Fruit fly (Drosophila melanogaster) whole organism, embryonic: ENCODE data around the gene Lmpt.

Source experiments
- Asciz ChIP-seq: fragments of 200-800 bp; sonication (Bioruptor generic); optimal IDR thresholded peaks from 2 replicates; lab custom pipeline; 2017; ENCODE audit warnings: missing biosample characterization, mild to moderate bottlenecking, missing genetic modification characterization, missing genetic modification reagents
- Atf6 ChIP-seq: fragments of 200-800 bp; sonication (Bioruptor generic); IDR thresholded peaks from 2 replicates; pipeline ENCODE4 v1.3.6; 2022; ENCODE audit warnings: missing biosample characterization, missing genetic modification characterization
- B-H1 ChIP-seq: fragments of 200-800 bp; sonication (Bioruptor generic); IDR thresholded peaks from 3 replicates; pipeline ENCODE4 v1.3.6; 2022; ENCODE audit warnings: missing biosample characterization, missing genetic modification characterization
- C15 ChIP-seq: fragments of 200-800 bp; sonication (Bioruptor generic); IDR thresholded peaks from 3 replicates; pipeline ENCODE4 v1.3.6; 2022; ENCODE audit warnings: missing biosample characterization, missing genetic modification characterization
- CG13123 ChIP-seq: fragments of 200-800 bp; sonication (Bioruptor generic); optimal IDR thresholded peaks from 2 replicates; lab custom pipeline; 2016; ENCODE audit warnings: missing biosample characterization, missing genetic modification characterization
- CG13287 ChIP-seq: fragments of 200-800 bp; sonication (Bioruptor generic); IDR thresholded peaks from 2 replicates; pipeline ENCODE4 v1.3.6; 2022; ENCODE audit warnings: missing biosample characterization, missing genetic modification characterization; ENCODE audit not compliant: partially characterized antibody
- CG13296 ChIP-seq: fragments of 200-800 bp; sonication (Bioruptor generic); optimal IDR thresholded peaks from 3 replicates; lab custom pipeline; 2018; ENCODE audit warnings: missing biosample characterization, mild to moderate bottlenecking, missing genetic modification characterization
- CG15269 ChIP-seq: fragments of 200-800 bp; sonication (Bioruptor generic); optimal IDR thresholded peaks from 2 replicates; lab custom pipeline; 2018; ENCODE audit warnings: missing biosample characterization, mild to moderate bottlenecking, missing genetic modification characterization, moderate library complexity
- CG15601 ChIP-seq: fragments of 200-800 bp; sonication (Bioruptor generic); optimal IDR thresholded peaks from 3 replicates; lab custom pipeline; 2019; ENCODE audit warnings: missing biosample characterization, mild to moderate bottlenecking, missing genetic modification characterization, moderate library complexity
- CG1603 ChIP-seq: fragments of 200-800 bp; sonication (Bioruptor generic); optimal IDR thresholded peaks from 2 replicates; lab custom pipeline; 2019; ENCODE audit warnings: missing biosample characterization, mild to moderate bottlenecking, missing genetic modification characterization, moderate library complexity
- CG16779 ChIP-seq: fragments of 200-800 bp; sonication (Bioruptor generic); IDR thresholded peaks from 2 replicates; pipeline ENCODE4 v1.3.6; 2022; ENCODE audit warnings: missing biosample characterization, missing genetic modification characterization
- CG17361 ChIP-seq: fragments of 200-800 bp; sonication (Bioruptor generic); IDR thresholded peaks from 3 replicates; pipeline ENCODE4 v1.3.6; 2022; ENCODE audit warnings: missing biosample characterization, missing genetic modification characterization
- CG17385 ChIP-seq: fragments of 200-800 bp; sonication (Bioruptor generic); optimal IDR thresholded peaks from 3 replicates; lab custom pipeline; 2018; ENCODE audit warnings: missing biosample characterization, mild to moderate bottlenecking, missing genetic modification characterization
- CG18011 ChIP-seq: fragments of 200-800 bp; sonication (Bioruptor generic); optimal IDR thresholded peaks from 2 replicates; lab custom pipeline; 2017; ENCODE audit warnings: missing biosample characterization, missing genetic modification characterization, mild to moderate bottlenecking, moderate library complexity, missing genotype
- CG18599 ChIP-seq: fragments of 200-800 bp; sonication (Bioruptor generic); optimal IDR thresholded peaks from 3 replicates; lab custom pipeline; 2017; ENCODE audit warnings: missing biosample characterization, missing genetic modification characterization, mild to moderate bottlenecking, moderate library complexity, missing genetic modification reagents
- CG31224 ChIP-seq: fragments of 200-800 bp; sonication (Bioruptor generic); IDR thresholded peaks from 2 replicates; pipeline ENCODE4 v1.3.6; 2022; ENCODE audit warnings: missing biosample characterization, missing genetic modification characterization
- CG42726 ChIP-seq: fragments of 200-800 bp; sonication (Bioruptor generic); IDR thresholded peaks from 2 replicates; pipeline ENCODE4 v1.3.6; 2022; ENCODE audit warnings: missing biosample characterization, missing genetic modification characterization; ENCODE audit not compliant: partially characterized antibody
- CG43689 ChIP-seq: fragments of 200-800 bp; sonication (Bioruptor generic); IDR thresholded peaks from 2 replicates; pipeline ENCODE4 v1.3.6; 2022; ENCODE audit warnings: missing biosample characterization, missing genetic modification characterization
- CG6813 ChIP-seq: fragments of 200-800 bp; sonication (Bioruptor generic); optimal IDR thresholded peaks from 2 replicates; lab custom pipeline; 2017; ENCODE audit warnings: missing biosample characterization, missing genetic modification characterization, mild to moderate bottlenecking, moderate library complexity, missing genetic modification reagents
- CG6854 ChIP-seq: fragments of 200-800 bp; sonication (Bioruptor generic); optimal IDR thresholded peaks from 3 replicates; lab custom pipeline; 2017; ENCODE audit warnings: missing biosample characterization, mild to moderate bottlenecking, missing genetic modification characterization
- CG7745 ChIP-seq: fragments of 200-800 bp; sonication (Bioruptor generic); optimal IDR thresholded peaks from 2 replicates; lab custom pipeline; 2018; ENCODE audit warnings: missing biosample characterization, mild to moderate bottlenecking, missing genetic modification characterization, moderate library complexity
- CG7963 ChIP-seq: fragments of 200-800 bp; sonication (Bioruptor generic); IDR thresholded peaks from 3 replicates; pipeline ENCODE4 v1.3.6; 2022; ENCODE audit warnings: missing biosample characterization, missing genetic modification characterization; ENCODE audit not compliant: partially characterized antibody
- CG8359 ChIP-seq: fragments of 200-800 bp; sonication (Bioruptor generic); optimal IDR thresholded peaks from 2 replicates; lab custom pipeline; 2017; ENCODE audit warnings: missing biosample characterization, mild to moderate bottlenecking, missing genetic modification characterization, borderline replicate concordance
- CG9797 ChIP-seq: fragments of 200-800 bp; sonication (Bioruptor generic); optimal IDR thresholded peaks from 3 replicates; lab custom pipeline; 2018; ENCODE audit warnings: missing biosample characterization, mild to moderate bottlenecking, missing genetic modification characterization
- CTCF ChIP-seq: fragments of 200-800 bp; sonication (Bioruptor generic); optimal IDR thresholded peaks from 2 replicates; lab custom pipeline; 2017; ENCODE audit warnings: missing biosample characterization, mild to moderate bottlenecking, missing genetic modification characterization, moderate library complexity
- CkIIα-i1 ChIP-seq: fragments of 200-800 bp; sonication (Bioruptor generic); IDR thresholded peaks from 2 replicates; pipeline ENCODE4 v1.3.6; 2022; ENCODE audit warnings: missing biosample characterization, missing genetic modification characterization
- D19B ChIP-seq: fragments of 200-800 bp; sonication (Bioruptor generic); optimal IDR thresholded peaks from 2 replicates; lab custom pipeline; 2017; ENCODE audit warnings: missing biosample characterization, mild to moderate bottlenecking, missing genetic modification characterization
- Dad ChIP-seq: fragments of 200-800 bp; sonication (Bioruptor generic); optimal IDR thresholded peaks from 3 replicates; lab custom pipeline; 2016; ENCODE audit warnings: missing biosample characterization, missing genetic modification characterization
- Fer2 ChIP-seq: fragments of 200-800 bp; sonication (Bioruptor generic); optimal IDR thresholded peaks from 2 replicates; lab custom pipeline; 2018; ENCODE audit warnings: missing biosample characterization, mild to moderate bottlenecking, missing genetic modification characterization, moderate library complexity
- H2.0 ChIP-seq: fragments of 200-800 bp; sonication (Bioruptor generic); IDR thresholded peaks from 2 replicates; pipeline ENCODE4 v1.3.6; 2022; ENCODE audit warnings: missing biosample characterization, missing genetic modification characterization
- HmgD ChIP-seq: fragments of 200-800 bp; sonication (Bioruptor generic); optimal IDR thresholded peaks from 3 replicates; lab custom pipeline; 2016; ENCODE audit warnings: missing biosample characterization, missing genetic modification characterization
- Lim3 ChIP-seq: fragments of 200-800 bp; sonication (Bioruptor generic); IDR thresholded peaks from 2 replicates; pipeline ENCODE4 v1.3.6; 2022; ENCODE audit warnings: missing biosample characterization, missing genetic modification characterization
- Meics ChIP-seq: fragments of 200-800 bp; sonication (Bioruptor generic); optimal IDR thresholded peaks from 2 replicates; lab custom pipeline; 2017; ENCODE audit warnings: missing biosample characterization, mild to moderate bottlenecking, missing genetic modification characterization
- NC2β ChIP-seq: fragments of 200-800 bp; sonication (Bioruptor generic); optimal IDR thresholded peaks from 2 replicates; lab custom pipeline; 2016; ENCODE audit warnings: missing biosample characterization, missing genetic modification characterization
- Nf-YB ChIP-seq: fragments of 200-800 bp; sonication (Bioruptor generic); optimal IDR thresholded peaks from 3 replicates; lab custom pipeline; 2019; ENCODE audit warnings: missing biosample characterization, mild to moderate bottlenecking, missing genetic modification characterization, moderate library complexity
- Rx ChIP-seq: fragments of 200-800 bp; sonication (Bioruptor generic); IDR thresholded peaks from 2 replicates; pipeline ENCODE4 v1.3.6; 2022; ENCODE audit warnings: missing biosample characterization, missing genetic modification characterization
- Scr ChIP-seq: fragments of 200-800 bp; sonication (Bioruptor generic); IDR thresholded peaks from 2 replicates; pipeline ENCODE4 v1.3.6; 2022; ENCODE audit warnings: missing biosample characterization, missing genetic modification characterization; ENCODE audit not compliant: partially characterized antibody
- Sox102F ChIP-seq: fragments of 200-800 bp; sonication (Bioruptor generic); optimal IDR thresholded peaks from 2 replicates; lab custom pipeline; 2018; ENCODE audit warnings: missing biosample characterization, mild to moderate bottlenecking, missing genetic modification characterization, moderate library complexity
- Stat92E ChIP-seq, 3 experiments: fragments of >200 bp in 2 of 3; fragments of 200-800 bp in 1 of 3; sonication (Bioruptor generic) in 1 of 3; optimal IDR thresholded peaks; 2 replicates each; lab custom pipeline; 2017 to 2019; ENCODE audit warnings: missing biosample characterization in 3 of 3, missing genetic modification characterization in 3 of 3, mild to moderate bottlenecking in 1 of 3, moderate library complexity in 1 of 3
- Taf1 ChIP-seq: fragments of 200-800 bp; sonication (Bioruptor generic); IDR thresholded peaks from 2 replicates; pipeline ENCODE4 v1.3.6; 2022; ENCODE audit warnings: missing biosample characterization, missing genetic modification characterization
- ac ChIP-seq: fragments of 200-800 bp; sonication (Bioruptor generic); optimal IDR thresholded peaks from 3 replicates; lab custom pipeline; 2017; ENCODE audit warnings: missing biosample characterization, mild to moderate bottlenecking, missing genetic modification characterization
- nau ChIP-seq: fragments of 200-800 bp; sonication (Bioruptor generic); optimal IDR thresholded peaks from 3 replicates; lab custom pipeline; 2017; ENCODE audit warnings: missing biosample characterization, mild to moderate bottlenecking, missing genetic modification characterization, missing genetic modification reagents
- org-1 ChIP-seq: fragments of 200-800 bp; sonication (Bioruptor generic); optimal IDR thresholded peaks from 2 replicates; lab custom pipeline; 2017; ENCODE audit warnings: missing biosample characterization, missing genetic modification characterization
- shn ChIP-seq: fragments of 200-800 bp; sonication (Bioruptor generic); optimal IDR thresholded peaks from 3 replicates; lab custom pipeline; 2016; ENCODE audit warnings: missing biosample characterization, missing genetic modification characterization
- sima ChIP-seq: fragments of 200-800 bp; sonication (Bioruptor generic); optimal IDR thresholded peaks from 2 replicates; lab custom pipeline; 2016; ENCODE audit warnings: missing biosample characterization, missing genetic modification characterization
- stwl ChIP-seq: fragments of 200-800 bp; sonication (Bioruptor generic); optimal IDR thresholded peaks from 3 replicates; lab custom pipeline; 2018; ENCODE audit warnings: missing biosample characterization, mild to moderate bottlenecking, missing genetic modification characterization, moderate library complexity
- tx ChIP-seq: fragments of 200-800 bp; sonication (Bioruptor generic); optimal IDR thresholded peaks from 2 replicates; lab custom pipeline; 2016; ENCODE audit warnings: missing biosample characterization, missing genetic modification characterization
- vvl ChIP-seq: fragments of 200-800 bp; sonication (Bioruptor generic); IDR thresholded peaks from 2 replicates; pipeline ENCODE4 v1.3.6; 2022; ENCODE audit warnings: missing biosample characterization, missing genetic modification characterization
- yki ChIP-seq: fragments of >200 bp; optimal IDR thresholded peaks from 3 replicates; lab custom pipeline; 2018

The Lmpt gene

dm6 chr3L:16956768-16957533, 91.9 kb downstream of the Lmpt start:
- TF ChIP-seq stwl (tag; lab: Kevin White, UChicago), result no peak
- TF ChIP-seq CTCF (GFP tag; lab: Kevin White, UChicago), result no peak
- peak; percentile 37 for TF ChIP-seq CG18011
- no peak for TF ChIP-seq CG16779 (GFP tag; lab: Robert Waterston, UW)
- no peak for TF ChIP-seq Scr
- peak; percentile 50 for TF ChIP-seq Nf-YB (GFP tag; lab: Kevin White, UChicago)
- peak; percentile 80 for TF ChIP-seq CG17361 (GFP tag; lab: Robert Waterston, UW)
- peak; percentile 79 for TF ChIP-seq Atf6 (GFP tag; lab: Robert Waterston, UW)
- TF ChIP-seq shn (GFP tag; lab: Kevin White, UChicago), result peak; percentile 31
- peak; percentile 85 for TF ChIP-seq Sox102F
- TF ChIP-seq CkIIα-i1 (GFP tag; lab: Robert Waterston, UW), result no peak
- peak; percentile 49 for TF ChIP-seq org-1 (GFP tag; lab: Kevin White, UChicago)
- TF ChIP-seq Asciz, result peak; percentile 69
- TF ChIP-seq CG8359, result no peak
- peak; percentile 57 for TF ChIP-seq CG15601 (tag; lab: Kevin White, UChicago)
- TF ChIP-seq sima (GFP tag; lab: Kevin White, UChicago), result no peak
- TF ChIP-seq Fer2 (tag; lab: Kevin White, UChicago), result peak; percentile 31
- TF ChIP-seq Taf1, result peak; percentile 48
- TF ChIP-seq CG13296 (GFP tag; lab: Kevin White, UChicago), result no peak
- no peak for TF ChIP-seq CG9797 (GFP tag; lab: Kevin White, UChicago)
- TF ChIP-seq B-H1, result peak; percentile 51; the same call in 2 of the 3 replicates
- peak; percentile 54 for TF ChIP-seq Meics
- TF ChIP-seq HmgD, result no peak
- TF ChIP-seq CG1603 (tag; lab: Kevin White, UChicago), result no peak
- peak; percentile 38 for TF ChIP-seq nau
- no peak for TF ChIP-seq Dad (GFP tag; lab: Kevin White, UChicago)
- TF ChIP-seq CG43689 (GFP tag; lab: Robert Waterston, UW), result no peak
- no peak for TF ChIP-seq yki
- TF ChIP-seq D19B (GFP tag; lab: Kevin White, UChicago), result peak; percentile 33
- peak; percentile 86 for TF ChIP-seq CG15269
- peak; percentile 35; the same call in 1 of the 3 replicates for TF ChIP-seq C15 (GFP tag; lab: Robert Waterston, UW)
- TF ChIP-seq CG6854 (GFP tag; lab: Kevin White, UChicago), result no peak
- TF ChIP-seq CG13287 (GFP tag; lab: Robert Waterston, UW), result 0 out of 2 replicates have a peak, but pooled peaks have one; percentile 55
- TF ChIP-seq CG7963 (GFP tag; lab: Robert Waterston, UW), result no peak
- TF ChIP-seq vvl (GFP tag; lab: Robert Waterston, UW), result peak; percentile 83
- TF ChIP-seq CG18599 (GFP tag; lab: Kevin White, UChicago), result peak; percentile 65
- TF ChIP-seq CG17385 (GFP tag; lab: Kevin White, UChicago), result peak; percentile 75
- peak; percentile 17 for TF ChIP-seq CG6813 (GFP tag; lab: Kevin White, UChicago)
- peak; percentile 28 for TF ChIP-seq tx (GFP tag; lab: Kevin White, UChicago)
- 0 out of 2 replicates have a peak, but pooled peaks have one; percentile 31 for TF ChIP-seq Rx
- TF ChIP-seq NC2β (GFP tag; lab: Kevin White, UChicago), result peak; percentile 31
- TF ChIP-seq H2.0, result peak; percentile 42; the same call in 1 of the 2 replicates
- peak; percentile 54 for TF ChIP-seq CG31224 (GFP tag; lab: Robert Waterston, UW)
- no peak for TF ChIP-seq Lim3
- no peak for TF ChIP-seq Stat92E (GFP tag; optimal IDR thresholded peaks at IDR 0.05; lab: Kevin White, UChicago)
- no peak for TF ChIP-seq ac
- TF ChIP-seq CG7745 (tag; lab: Kevin White, UChicago), result no peak
- peak; percentile 21 for TF ChIP-seq CG13123
- TF ChIP-seq CG42726 (GFP tag; lab: Robert Waterston, UW), result no peak
